Worm (Caenorhabditis elegans): Measurements from ENCODE around the gene str-43.

DNA sequence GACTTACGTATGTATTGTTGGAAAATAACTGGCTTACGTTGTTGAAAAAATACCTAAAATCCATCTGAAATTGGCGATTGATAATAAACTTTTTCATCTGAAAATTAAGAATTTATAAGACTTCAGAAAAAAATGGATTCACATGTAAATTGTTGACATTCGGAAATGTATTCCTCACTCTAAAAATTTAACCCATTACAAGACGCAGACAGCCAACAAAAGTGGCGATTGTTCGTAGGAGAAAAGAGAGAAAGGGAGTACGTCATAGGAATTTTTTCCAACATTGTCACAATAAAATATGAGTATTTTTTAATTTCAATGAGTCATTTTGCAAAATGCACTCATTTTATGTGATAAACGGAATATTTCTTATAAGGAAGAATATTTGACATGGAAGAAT lies 33.4 kb downstream of the str-43 start, which contains the start of gene Y6E2A.5:
- TF ChIP-seq ces-1 (GFP tag; optimal IDR thresholded peaks at IDR 0.05) (no peak), nhr-11 (tag; optimal IDR thresholded peaks at IDR 0.05) (no peak), mdl-1 (tag; optimal IDR thresholded peaks at IDR 0.05) (no peak), fos-1 (tag; optimal IDR thresholded peaks at IDR 0.05) (no peak), aly-2 (tag; optimal IDR thresholded peaks at IDR 0.05) (no peak), lsy-2 (tag; optimal IDR thresholded peaks at IDR 0.05) (no peak), nhr-10 (tag; optimal IDR thresholded peaks at IDR 0.05) (no peak), dve-1 (tag; optimal IDR thresholded peaks at IDR 0.05; ENCODE audit: insufficient read depth) (no peak), ama-1 (optimal IDR thresholded peaks at IDR 0.05) (no peak), egl-27 (tag; optimal IDR thresholded peaks at IDR 0.05) (no peak), lin-29 (GFP tag; IDR thresholded peaks at IDR 0.05) (no peak), nhr-76 (tag; optimal IDR thresholded peaks at IDR 0.05) (no peak)

Measured in whole organism, L4 larva.